Fruit fly (Drosophila melanogaster) S2 (cell line): ENCODE data around the gene CCT6.

Experiments used
- CG8478 ChIP-seq: fragments of >200 bp; optimal IDR thresholded peaks from 2 replicates; lab custom pipeline; 2018
- CTCF ChIP-seq, 2 experiments: fragments of >200 bp; optimal IDR thresholded peaks; 2 replicates each; lab custom pipeline; 2018

- no peak for TF ChIP-seq CG8478 (lab: Kevin White, UChicago)
- no peak for TF ChIP-seq CTCF (optimal IDR thresholded peaks at IDR 0.05; lab: Kevin White, UChicago)
Observed at dm6 chrX:15710751-15711179, 35.7 kb upstream of the CCT6 start.
